Worm (Caenorhabditis elegans) whole organism, L1 larva: ENCODE measurements around the gene cnc-11.

Experiments
- fkh-10 ChIP-seq: sonication (generic microtip); optimal IDR thresholded peaks from 2 replicates; lab custom pipeline; 2017; ENCODE audit warnings: missing biosample characterization, missing genetic modification reagents, missing genetic modification characterization
- sptf-1 ChIP-seq: fragments of 150-350 bp; optimal IDR thresholded peaks from 2 replicates; lab custom pipeline; 2014; ENCODE audit warnings: missing biosample characterization, missing genetic modification characterization

- TF ChIP-seq sptf-1 (tag; lab: Kevin White, UChicago) (no peak), fkh-10 (GFP tag; lab: Kevin White, UChicago) (no peak)
Measured at ce11 chrV:1447079-1447478, 4.9 kb downstream of the cnc-11 start, which contains the start of gene cnc-4.
